Worm (Caenorhabditis elegans): Measurements from ENCODE around the gene cox-5A.

The cox-5A gene

ce11 chrIII:12944064-12944463 lies 38.8 kb downstream of the cox-5A start:
- TF ChIP-seq ama-1 (optimal IDR thresholded peaks at IDR 0.05) (no peak), nfya-1 (tag; optimal IDR thresholded peaks at IDR 0.05) (peak; percentile 98)

- TF ChIP-seq F13H6.1 (tag; optimal IDR thresholded peaks at IDR 0.05) (no peak), dve-1 (tag; optimal IDR thresholded peaks at IDR 0.05) (peak; percentile 42)
Observed at ce11 chrIII:12945072-12945471, 39.8 kb downstream of the cox-5A start.

- TF ChIP-seq ceh-48 (tag; optimal IDR thresholded peaks at IDR 0.05) (peak; percentile 44), dmd-4 (tag; optimal IDR thresholded peaks at IDR 0.05; ENCODE audit: borderline replicate concordance) (no peak)
Observed at ce11 chrIII:12951362-12952228, 46.3 kb downstream of the cox-5A start, which contains the start of gene Y39E4A.1. Gene Y39E4A.1 (plus strand): TSS chrIII:12951412.

ce11 chrIII:12952615-12953014 lies 47.3 kb downstream of the cox-5A start:
- no peak for TF ChIP-seq elt-2 (tag; optimal IDR thresholded peaks at IDR 0.05)
- TF ChIP-seq ceh-6 (GFP tag; optimal IDR thresholded peaks at IDR 0.05), result no peak
- TF ChIP-seq pat-9 (tag; optimal IDR thresholded peaks at IDR 0.05), result no peak
- TF ChIP-seq ceh-2 (tag; optimal IDR thresholded peaks at IDR 0.05), result no peak
- no peak for TF ChIP-seq lim-6 (tag; optimal IDR thresholded peaks at IDR 0.05)
- no peak for TF ChIP-seq hlh-13 (GFP tag; optimal IDR thresholded peaks at IDR 0.05)
- TF ChIP-seq sox-2 (GFP tag; IDR thresholded peaks at IDR 0.05), result no peak
- no peak for TF ChIP-seq ztf-16 (tag; optimal IDR thresholded peaks at IDR 0.05)
- no peak for TF ChIP-seq pros-1 (tag; optimal IDR thresholded peaks at IDR 0.05)
- no peak for TF ChIP-seq pag-3 (tag; optimal IDR thresholded peaks at IDR 0.05; ENCODE audit: borderline replicate concordance)
- no peak for TF ChIP-seq gmeb-2 (tag; optimal IDR thresholded peaks at IDR 0.05)
- no peak for TF ChIP-seq ama-1 (optimal IDR thresholded peaks at IDR 0.05)
